Fruit fly (Drosophila melanogaster) whole organism, embryonic: ENCODE data around the gene Not10.
A peak's percentile ranks its signal among the peaks of the same experiment; 100 is the strongest.

Source experiments
- ATbp ChIP-seq: fragments of 200-800 bp; sonication (Bioruptor generic); optimal IDR thresholded peaks from 2 replicates; lab custom pipeline; 2017; ENCODE audit warnings: missing biosample characterization, mild to moderate bottlenecking, missing genetic modification characterization, missing genetic modification reagents
- CG10431 ChIP-seq: fragments of 200-800 bp; sonication (Bioruptor generic); optimal IDR thresholded peaks from 3 replicates; lab custom pipeline; 2018; ENCODE audit warnings: missing biosample characterization, mild to moderate bottlenecking, missing genetic modification characterization
- CG11456 ChIP-seq: fragments of 200-800 bp; sonication (Bioruptor generic); IDR thresholded peaks from 3 replicates; pipeline ENCODE4 v1.3.6; 2022; ENCODE audit warnings: missing biosample characterization, missing genetic modification characterization
- CG11560 ChIP-seq: fragments of 200-800 bp; sonication (Bioruptor generic); IDR thresholded peaks from 3 replicates; pipeline ENCODE4 v1.3.6; 2022; ENCODE audit warnings: missing biosample characterization, missing genetic modification characterization
- CG12391 ChIP-seq: fragments of 200-800 bp; sonication (Bioruptor generic); optimal IDR thresholded peaks from 3 replicates; lab custom pipeline; 2018; ENCODE audit warnings: missing biosample characterization, mild to moderate bottlenecking, missing genetic modification characterization, moderate library complexity
- CG13624 ChIP-seq: fragments of 200-800 bp; sonication (Bioruptor generic); optimal IDR thresholded peaks from 2 replicates; lab custom pipeline; 2016; ENCODE audit warnings: missing biosample characterization, missing genetic modification characterization
- CG15011 ChIP-seq: fragments of 200-800 bp; sonication (Bioruptor generic); optimal IDR thresholded peaks from 3 replicates; lab custom pipeline; 2018; ENCODE audit warnings: missing biosample characterization, mild to moderate bottlenecking, missing genetic modification characterization
- CG17359 ChIP-seq: fragments of 200-800 bp; sonication (Bioruptor generic); optimal IDR thresholded peaks from 3 replicates; lab custom pipeline; 2018; ENCODE audit warnings: missing biosample characterization, mild to moderate bottlenecking, missing genetic modification characterization, moderate library complexity
- CG17912 ChIP-seq: fragments of 200-800 bp; sonication (Bioruptor generic); optimal IDR thresholded peaks from 2 replicates; lab custom pipeline; 2018; ENCODE audit warnings: missing biosample characterization, mild to moderate bottlenecking, missing genetic modification characterization
- CG2116 ChIP-seq: fragments of 200-800 bp; sonication (Bioruptor generic); optimal IDR thresholded peaks from 3 replicates; lab custom pipeline; 2018; ENCODE audit warnings: missing biosample characterization, mild to moderate bottlenecking, missing genetic modification characterization
- CG31441 ChIP-seq: fragments of 200-800 bp; sonication (Bioruptor generic); IDR thresholded peaks from 2 replicates; pipeline ENCODE4 v1.3.6; 2022; ENCODE audit warnings: missing biosample characterization, missing genetic modification characterization
- CG33557 ChIP-seq: fragments of 200-800 bp; sonication (Bioruptor generic); optimal IDR thresholded peaks from 2 replicates; lab custom pipeline; 2019; ENCODE audit warnings: missing biosample characterization, mild to moderate bottlenecking, missing genetic modification characterization, moderate library complexity
- CG3407 ChIP-seq: fragments of 200-800 bp; sonication (Bioruptor generic); optimal IDR thresholded peaks from 2 replicates; lab custom pipeline; 2018; ENCODE audit warnings: missing biosample characterization, mild to moderate bottlenecking, missing genetic modification characterization
- CG3726 ChIP-seq: fragments of 200-800 bp; sonication (Bioruptor generic); IDR thresholded peaks from 3 replicates; pipeline ENCODE4, ENCODE4 v1.3.6; 2022; ENCODE audit warnings: missing biosample characterization, missing genetic modification characterization
- CG6765 ChIP-seq: fragments of 200-800 bp; sonication (Bioruptor generic); optimal IDR thresholded peaks from 3 replicates; lab custom pipeline; 2017; ENCODE audit warnings: missing biosample characterization, mild to moderate bottlenecking, missing genetic modification characterization
- CG7745 ChIP-seq: fragments of 200-800 bp; sonication (Bioruptor generic); optimal IDR thresholded peaks from 2 replicates; lab custom pipeline; 2018; ENCODE audit warnings: missing biosample characterization, mild to moderate bottlenecking, missing genetic modification characterization, moderate library complexity
- CTCF ChIP-seq: fragments of 200-800 bp; sonication (Bioruptor generic); optimal IDR thresholded peaks from 2 replicates; lab custom pipeline; 2017; ENCODE audit warnings: missing biosample characterization, mild to moderate bottlenecking, missing genetic modification characterization, moderate library complexity
- Ets65A ChIP-seq: fragments of 200-800 bp; sonication (Bioruptor generic); peaks from one replicate; lab custom pipeline; 2016; ENCODE audit warnings: missing biosample characterization, missing genetic modification characterization
- Hr39 ChIP-seq: fragments of >200 bp; optimal IDR thresholded peaks from 2 replicates; lab custom pipeline; 2017
- Med ChIP-seq: fragments of 200-800 bp; sonication (Bioruptor generic); peaks from one replicate; lab custom pipeline; 2016; ENCODE audit warnings: missing biosample characterization, missing genetic modification characterization, mild to moderate bottlenecking, inconsistent platforms, moderate library complexity
- Mrtf ChIP-seq: fragments of 200-800 bp; sonication (Bioruptor generic); IDR thresholded peaks from 3 replicates; pipeline ENCODE4 v1.3.6; 2022; ENCODE audit warnings: missing biosample characterization, missing genetic modification characterization
- PHDP ChIP-seq: fragments of 200-800 bp; sonication (Bioruptor generic); optimal IDR thresholded peaks from 3 replicates; lab custom pipeline; 2018; ENCODE audit warnings: missing biosample characterization, mild to moderate bottlenecking, missing genetic modification characterization, moderate library complexity
- Pdp1 ChIP-seq, 2 experiments: fragments of 200-800 bp; sonication (Bioruptor generic); optimal IDR thresholded peaks; 3 replicates each; lab custom pipeline; 2016; ENCODE audit warnings: missing biosample characterization in 2 of 2, missing genetic modification characterization in 2 of 2, mild to moderate bottlenecking in 1 of 2, moderate library complexity in 1 of 2
- Trl ChIP-seq, 3 experiments: fragments of >200 bp in 2 of 3; fragments of 200-800 bp in 1 of 3; sonication (Bioruptor generic) in 1 of 3; optimal IDR thresholded peaks; 2 replicates in 1 of 3; 3 replicates in 2 of 3; lab custom pipeline; 2016 to 2017; ENCODE audit warnings: missing biosample characterization in 1 of 3, missing genetic modification characterization in 1 of 3
- Xrp1 ChIP-seq: fragments of 200-800 bp; sonication (Bioruptor generic); IDR thresholded peaks from 2 replicates; pipeline ENCODE4 v1.3.6; 2022; ENCODE audit warnings: missing biosample characterization, missing genetic modification characterization
- abd-A ChIP-seq: fragments of 200-800 bp; sonication (Bioruptor generic); optimal IDR thresholded peaks from 3 replicates; lab custom pipeline; 2019; ENCODE audit warnings: missing biosample characterization, mild to moderate bottlenecking, missing genetic modification characterization, moderate library complexity
- ara ChIP-seq: fragments of 200-800 bp; sonication (Bioruptor generic); IDR thresholded peaks from 2 replicates; pipeline ENCODE4 v1.3.6; 2022; ENCODE audit warnings: missing biosample characterization, missing genetic modification characterization
- bowl ChIP-seq: fragments of 200-800 bp; sonication (Bioruptor generic); IDR thresholded peaks from 2 replicates; pipeline ENCODE4 v1.3.6; 2022; ENCODE audit warnings: missing biosample characterization, missing genetic modification characterization
- caup ChIP-seq: fragments of 200-800 bp; sonication (Bioruptor generic); optimal IDR thresholded peaks from 3 replicates; lab custom pipeline; 2017; ENCODE audit warnings: missing biosample characterization, mild to moderate bottlenecking, missing genetic modification characterization, moderate library complexity; ENCODE audit not compliant: severe bottlenecking
- crp ChIP-seq, 2 experiments: fragments of 200-800 bp; sonication (Bioruptor generic); optimal IDR thresholded peaks; 2 replicates in 1 of 2; 3 replicates in 1 of 2; lab custom pipeline; 2017; ENCODE audit warnings: missing biosample characterization in 2 of 2, missing genetic modification characterization in 2 of 2, mild to moderate bottlenecking in 1 of 2, moderate library complexity in 1 of 2
- da ChIP-seq: fragments of 200-800 bp; sonication (Bioruptor generic); optimal IDR thresholded peaks from 2 replicates; lab custom pipeline; 2016; ENCODE audit warnings: missing biosample characterization, missing genetic modification characterization
- emc ChIP-seq: fragments of 200-800 bp; sonication (Bioruptor generic); optimal IDR thresholded peaks from 2 replicates; lab custom pipeline; 2016; ENCODE audit warnings: missing biosample characterization, missing genetic modification characterization
- exex ChIP-seq: fragments of 200-800 bp; sonication (Bioruptor generic); optimal IDR thresholded peaks from 4 replicates; lab custom pipeline; 2018; ENCODE audit warnings: missing biosample characterization, mild to moderate bottlenecking, missing genetic modification characterization, moderate library complexity
- grn ChIP-seq: fragments of 200-800 bp; sonication (Bioruptor generic); optimal IDR thresholded peaks from 3 replicates; lab custom pipeline; 2017; ENCODE audit warnings: missing biosample characterization, missing genetic modification characterization
- ham ChIP-seq: fragments of 200-800 bp; sonication (Bioruptor generic); IDR thresholded peaks from 2 replicates; pipeline ENCODE4 v1.3.6; 2022; ENCODE audit warnings: missing biosample characterization, missing genetic modification characterization
- insv ChIP-seq, 2 experiments: fragments of 200-800 bp; sonication (Bioruptor generic); optimal IDR thresholded peaks; 3 replicates each; lab custom pipeline; 2016 to 2018; ENCODE audit warnings: missing biosample characterization in 2 of 2, missing genetic modification characterization in 2 of 2
- kni ChIP-seq: fragments of 200-800 bp; sonication (Bioruptor generic); optimal IDR thresholded peaks from 3 replicates; lab custom pipeline; 2017; ENCODE audit warnings: mild to moderate bottlenecking, missing biosample characterization, missing genetic modification reagents, missing genetic modification characterization
- pb ChIP-seq: fragments of 200-800 bp; sonication (Bioruptor generic); optimal IDR thresholded peaks from 3 replicates; lab custom pipeline; 2016; ENCODE audit warnings: missing biosample characterization, missing genetic modification characterization
- pum ChIP-seq: fragments of 200-800 bp; sonication (Bioruptor generic); optimal IDR thresholded peaks from 2 replicates; lab custom pipeline; 2016; ENCODE audit warnings: missing biosample characterization, missing genetic modification characterization
- sens ChIP-seq: fragments of 200-800 bp; sonication (Bioruptor generic); peaks from one replicate; lab custom pipeline; 2016; ENCODE audit warnings: missing biosample characterization, missing genetic modification characterization
- so ChIP-seq: fragments of 200-800 bp; sonication (Bioruptor generic); IDR thresholded peaks from 3 replicates; pipeline ENCODE4 v1.3.6; 2022; ENCODE audit warnings: missing biosample characterization, missing genetic modification characterization
- stwl ChIP-seq: fragments of 200-800 bp; sonication (Bioruptor generic); optimal IDR thresholded peaks from 3 replicates; lab custom pipeline; 2018; ENCODE audit warnings: missing biosample characterization, mild to moderate bottlenecking, missing genetic modification characterization, moderate library complexity
- sug ChIP-seq: fragments of 200-800 bp; optimal IDR thresholded peaks from 2 replicates; lab custom pipeline; 2019; ENCODE audit warnings: missing biosample characterization, mild to moderate bottlenecking, missing genetic modification characterization, moderate library complexity
- toy ChIP-seq: fragments of 200-800 bp; sonication (Bioruptor generic); IDR thresholded peaks from 2 replicates; pipeline ENCODE4 v1.3.6; 2022; ENCODE audit warnings: missing biosample characterization, missing genetic modification characterization
- unpg ChIP-seq: fragments of 200-800 bp; sonication (Bioruptor generic); optimal IDR thresholded peaks from 3 replicates; lab custom pipeline; 2018; ENCODE audit warnings: missing biosample characterization, mild to moderate bottlenecking, missing genetic modification characterization, moderate library complexity
- vnd ChIP-seq: fragments of 200-800 bp; sonication (Bioruptor generic); IDR thresholded peaks from 3 replicates; pipeline ENCODE4 v1.3.6; 2022; ENCODE audit warnings: missing biosample characterization, missing genetic modification characterization; ENCODE audit not compliant: partially characterized antibody
- zf30C ChIP-seq: fragments of 200-800 bp; sonication (Bioruptor generic); optimal IDR thresholded peaks from 3 replicates; lab custom pipeline; 2018; ENCODE audit warnings: missing biosample characterization, mild to moderate bottlenecking, missing genetic modification characterization

The Not10 gene

DNA sequence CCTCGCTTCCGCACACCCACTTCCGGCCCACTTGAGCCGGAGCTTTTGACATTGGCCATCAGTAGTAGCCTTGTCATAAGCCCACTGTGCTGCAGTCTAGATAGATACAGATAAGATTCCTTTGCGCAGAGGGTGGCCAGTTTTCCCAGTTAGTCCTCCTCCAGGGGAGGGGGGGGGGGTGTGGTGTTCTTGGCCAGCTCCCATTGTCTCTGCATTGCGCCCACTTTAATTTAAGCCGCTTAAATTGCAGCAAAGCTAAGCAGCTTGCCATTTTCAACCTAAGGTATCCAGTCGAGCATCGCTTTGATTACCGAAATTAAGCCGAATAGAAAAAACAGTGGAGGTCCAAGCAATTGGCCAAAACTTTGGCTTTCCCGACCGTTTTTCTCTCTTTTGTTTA, 7.7 kb upstream of the Not10 start:
- TF ChIP-seq CG3407 (no peak), so (0 out of 3 replicates have a peak, but pooled peaks have one; percentile 18), Hr39 (peak; percentile 39)
- TF ChIP-seq, all 482 proteins: peak for 2

DNA sequence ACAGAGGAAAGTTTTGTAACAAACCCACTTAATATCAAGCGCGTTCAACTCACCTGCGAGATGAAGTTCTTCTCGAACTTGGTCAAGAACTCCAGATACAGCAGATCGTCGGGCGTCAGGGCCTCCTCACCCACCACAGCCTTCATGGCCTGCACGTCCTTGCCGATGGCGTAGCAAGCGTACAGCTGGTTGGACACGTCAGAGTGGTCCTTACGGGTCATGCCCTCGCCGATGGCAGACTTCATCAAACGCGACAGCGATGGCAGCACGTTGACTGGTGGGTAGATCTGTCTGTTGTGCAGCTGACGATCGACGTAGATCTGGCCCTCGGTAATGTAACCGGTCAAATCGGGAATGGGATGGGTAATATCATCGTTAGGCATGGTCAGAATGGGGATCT, 5.5 kb upstream of the Not10 start:
- TF ChIP-seq Ets65A: peak; percentile 93
- TF ChIP-seq unpg (GFP tag; lab: Kevin White, UChicago): no peak
- TF ChIP-seq CG13624 (GFP tag; lab: Kevin White, UChicago): no peak
- TF ChIP-seq bowl: 0 out of 2 replicates have a peak, but pooled peaks have one; percentile 26

DNA sequence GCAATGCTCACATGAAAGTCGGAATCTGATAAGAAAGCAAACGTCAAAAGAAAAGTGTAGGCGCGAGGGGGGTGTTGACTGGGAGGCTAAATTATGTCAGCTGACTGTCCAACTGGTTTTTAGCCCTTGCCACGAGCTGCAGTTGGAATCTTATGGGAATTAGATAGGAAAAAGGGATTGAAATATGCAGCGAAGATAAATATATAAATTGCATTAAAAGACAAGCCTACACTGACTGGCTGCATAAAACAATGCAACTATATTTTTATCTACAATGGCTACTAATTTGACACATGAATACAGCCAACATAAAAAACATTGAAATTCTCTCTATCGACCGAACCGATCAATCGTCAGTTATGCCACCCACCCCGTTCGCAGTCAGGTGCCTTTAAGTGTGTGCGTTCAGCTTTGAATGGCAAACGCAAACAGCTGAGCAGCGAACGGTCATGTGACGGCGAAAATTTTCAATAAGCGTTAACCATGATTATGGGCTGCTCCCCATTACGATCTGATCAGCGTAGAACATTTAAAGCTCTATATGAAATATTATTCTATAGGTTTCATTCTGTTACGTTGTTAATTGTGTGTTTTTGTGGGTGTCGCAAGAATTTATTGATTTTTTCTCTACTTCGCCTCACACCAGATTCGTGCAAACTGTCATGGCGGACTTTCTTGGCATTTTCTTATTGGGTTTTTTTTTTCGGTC, 3.6 kb upstream of the Not10 start:
- no peak for TF ChIP-seq Mrtf (GFP tag; lab: Robert Waterston, UW)
- peak; percentile 27 for TF ChIP-seq sug (tag; lab: Kevin White, UChicago)
- peak; percentile 10 for TF ChIP-seq caup
- TF ChIP-seq PHDP: peak; percentile 6
- peak; percentile 81 for TF ChIP-seq sens (GFP tag; lab: Kevin White, UChicago)
- TF ChIP-seq ham: no peak
- peak; percentile 17 for TF ChIP-seq abd-A (tag; lab: Kevin White, UChicago)
- TF ChIP-seq toy (GFP tag; lab: Robert Waterston, UW): no peak
- TF ChIP-seq Med (GFP tag; lab: Kevin White, UChicago): peak; percentile 69
- TF ChIP-seq stwl (tag; lab: Kevin White, UChicago): peak; percentile 16
- TF ChIP-seq da: no peak
- TF ChIP-seq crp (GFP tag; optimal IDR thresholded peaks at IDR 0.05; lab: Kevin White, UChicago): peak in 1 of 2 experiments; percentile 75
- no peak for TF ChIP-seq pb
- no peak for TF ChIP-seq pum (GFP tag; lab: Kevin White, UChicago)
- TF ChIP-seq ara (GFP tag; lab: Robert Waterston, UW): no peak
- TF ChIP-seq Trl (optimal IDR thresholded peaks at IDR 0.05; lab: Kevin White, UChicago): no peak
- no peak for TF ChIP-seq Trl (GFP tag; optimal IDR thresholded peaks at IDR 0.05; lab: Kevin White, UChicago)
- no peak for TF ChIP-seq CG11560 (tag; lab: Robert Waterston, UW)
- TF ChIP-seq CG15011 (GFP tag; lab: Kevin White, UChicago): no peak
- TF ChIP-seq emc (GFP tag; lab: Kevin White, UChicago): no peak
- no peak for TF ChIP-seq zf30C (GFP tag; lab: Kevin White, UChicago)
- peak in 1 of 2 experiments; percentile 67 for TF ChIP-seq Pdp1 (GFP tag; optimal IDR thresholded peaks at IDR 0.05; lab: Kevin White, UChicago)
- TF ChIP-seq kni (GFP tag; lab: Kevin White, UChicago): peak; percentile 46
- TF ChIP-seq vnd (GFP tag; lab: Robert Waterston, UW): no peak
- TF ChIP-seq exex (tag; lab: Kevin White, UChicago): peak; percentile 54
- TF ChIP-seq grn (GFP tag; lab: Kevin White, UChicago): peak; percentile 81
- TF ChIP-seq CG6765 (GFP tag; lab: Kevin White, UChicago): no peak
- peak; percentile 12 for TF ChIP-seq CG17912
- no peak for TF ChIP-seq Xrp1 (GFP tag; lab: Robert Waterston, UW)
- TF ChIP-seq CG11456: no peak
- TF ChIP-seq CG12391 (tag; lab: Kevin White, UChicago): no peak
- TF ChIP-seq CG10431 (GFP tag; lab: Kevin White, UChicago): no peak
- TF ChIP-seq CG2116: no peak
- TF ChIP-seq CG3726 (GFP tag; lab: Robert Waterston, UW): no peak
- no peak for TF ChIP-seq CG17359
- TF ChIP-seq CTCF (GFP tag; lab: Kevin White, UChicago): no peak
- no peak for TF ChIP-seq ATbp (GFP tag; lab: Kevin White, UChicago)
- no peak for TF ChIP-seq CG7745 (tag; lab: Kevin White, UChicago)
- TF ChIP-seq CG33557 (GFP tag; lab: Kevin White, UChicago): no peak
- TF ChIP-seq CG31441 (GFP tag; lab: Robert Waterston, UW): no peak
- peak; percentile 97 to 99 for TF ChIP-seq insv (GFP tag; optimal IDR thresholded peaks at IDR 0.05; lab: Kevin White, UChicago)
